Fruit fly (Drosophila melanogaster): ENCODE data around the gene Trmt112.

dm6 chr3L:21171905-21172304 lies 44.7 kb downstream of the Trmt112 start, which contains the start of gene Ac78C:
- TF ChIP-seq caup (GFP tag; optimal IDR thresholded peaks at IDR 0.05; ENCODE audit: severe bottlenecking) (peak; percentile 94), pb (GFP tag; optimal IDR thresholded peaks at IDR 0.05) (peak; percentile 90), CG1529 (GFP tag; optimal IDR thresholded peaks at IDR 0.05) (peak; percentile 46), CG11504 (tag; optimal IDR thresholded peaks at IDR 0.05) (peak; percentile 82), CG14050 (GFP tag; IDR thresholded peaks at IDR 0.05) (peak; percentile 81), zf30C (GFP tag; optimal IDR thresholded peaks at IDR 0.05) (no peak), CG18476 (GFP tag; optimal IDR thresholded peaks at IDR 0.05) (peak; percentile 70), CG7786 (GFP tag; optimal IDR thresholded peaks at IDR 0.05) (peak; percentile 89), CG17328 (GFP tag; IDR thresholded peaks at IDR 0.05) (peak; percentile 72), CG17361 (GFP tag; IDR thresholded peaks at IDR 0.05) (peak; percentile 57; the same call in 1 of the 3 replicates), pita (GFP tag; optimal IDR thresholded peaks at IDR 0.05) (no peak), Hr39 (optimal IDR thresholded peaks at IDR 0.05) (no peak), CG8089 (GFP tag; optimal IDR thresholded peaks at IDR 0.05) (peak; percentile 77), Gug (GFP tag; IDR thresholded peaks at IDR 0.05) (peak; percentile 90)
